Fruit fly (Drosophila melanogaster) whole organism, embryonic: ENCODE results near the gene CG13658.

Source experiments
- Ada2b ChIP-seq: fragments of 200-800 bp; sonication (Bioruptor generic); IDR thresholded peaks from 2 replicates; pipeline ENCODE4 v1.3.6; 2022; ENCODE audit warnings: missing biosample characterization, missing genetic modification characterization
- Awh ChIP-seq: fragments of 200-800 bp; sonication (Bioruptor generic); IDR thresholded peaks from 2 replicates; pipeline ENCODE4, ENCODE4 v1.3.6; 2022; ENCODE audit warnings: missing biosample characterization, missing genetic modification characterization
- CG10209 ChIP-seq: fragments of 200-800 bp; sonication (Bioruptor generic); optimal IDR thresholded peaks from 3 replicates; lab custom pipeline; 2017; ENCODE audit warnings: missing biosample characterization, mild to moderate bottlenecking, missing genetic modification characterization, missing genetic modification reagents
- CG10543 ChIP-seq: fragments of 200-800 bp; sonication (Bioruptor generic); optimal IDR thresholded peaks from 3 replicates; lab custom pipeline; 2017; ENCODE audit warnings: missing biosample characterization, mild to moderate bottlenecking, missing genetic modification characterization, moderate library complexity
- CG10654 ChIP-seq: fragments of 200-800 bp; sonication (Bioruptor generic); optimal IDR thresholded peaks from 2 replicates; lab custom pipeline; 2016; ENCODE audit warnings: missing biosample characterization, missing genetic modification characterization
- CG11560 ChIP-seq: fragments of 200-800 bp; sonication (Bioruptor generic); IDR thresholded peaks from 3 replicates; pipeline ENCODE4 v1.3.6; 2022; ENCODE audit warnings: missing biosample characterization, missing genetic modification characterization
- CG14014 ChIP-seq: fragments of 200-800 bp; sonication (Bioruptor generic); IDR thresholded peaks from 2 replicates; pipeline ENCODE4 v1.3.6; 2022; ENCODE audit warnings: missing biosample characterization, missing genetic modification characterization
- CG14860 ChIP-seq: fragments of 200-800 bp; sonication (Bioruptor generic); IDR thresholded peaks from 3 replicates; pipeline ENCODE4 v1.3.6; 2022; ENCODE audit warnings: missing biosample characterization, missing genetic modification characterization; ENCODE audit not compliant: partially characterized antibody
- CG1602 ChIP-seq: fragments of 200-800 bp; sonication (Bioruptor generic); optimal IDR thresholded peaks from 3 replicates; lab custom pipeline; 2016; ENCODE audit warnings: missing biosample characterization, missing genetic modification characterization
- CG17186 ChIP-seq: fragments of 200-800 bp; sonication (Bioruptor generic); optimal IDR thresholded peaks from 3 replicates; lab custom pipeline; 2017; ENCODE audit warnings: missing biosample characterization, missing genetic modification reagents, missing genetic modification characterization
- CG17328 ChIP-seq: fragments of 200-800 bp; sonication (Bioruptor generic); IDR thresholded peaks from 2 replicates; pipeline ENCODE4 v1.3.6; 2022; ENCODE audit warnings: missing biosample characterization, missing genetic modification characterization
- CG18262 ChIP-seq: fragments of 200-800 bp; optimal IDR thresholded peaks from 3 replicates; lab custom pipeline; 2019; ENCODE audit warnings: missing biosample characterization, mild to moderate bottlenecking, missing genetic modification characterization, moderate library complexity
- CG18476 ChIP-seq: fragments of 200-800 bp; sonication (Bioruptor generic); optimal IDR thresholded peaks from 2 replicates; lab custom pipeline; 2016; ENCODE audit warnings: missing biosample characterization, mild to moderate bottlenecking, missing genetic modification characterization
- CG34422 ChIP-seq: fragments of 200-800 bp; sonication (Bioruptor generic); IDR thresholded peaks from 3 replicates; pipeline ENCODE4 v1.3.6; 2022; ENCODE audit warnings: missing biosample characterization, missing genetic modification characterization
- CG3995 ChIP-seq: fragments of 200-800 bp; sonication (Bioruptor generic); optimal IDR thresholded peaks from 3 replicates; lab custom pipeline; 2016; ENCODE audit warnings: missing biosample characterization, missing genetic modification characterization
- CG42726 ChIP-seq: fragments of 200-800 bp; sonication (Bioruptor generic); IDR thresholded peaks from 2 replicates; pipeline ENCODE4 v1.3.6; 2022; ENCODE audit warnings: missing biosample characterization, missing genetic modification characterization; ENCODE audit not compliant: partially characterized antibody
- CG4328 ChIP-seq: fragments of 200-800 bp; sonication (Bioruptor generic); optimal IDR thresholded peaks from 3 replicates; lab custom pipeline; 2017; ENCODE audit warnings: missing biosample characterization, missing genetic modification reagents, missing genetic modification characterization
- Dad ChIP-seq: fragments of 200-800 bp; sonication (Bioruptor generic); optimal IDR thresholded peaks from 3 replicates; lab custom pipeline; 2016; ENCODE audit warnings: missing biosample characterization, missing genetic modification characterization
- Deaf1 ChIP-seq: fragments of 200-800 bp; optimal IDR thresholded peaks from 3 replicates; lab custom pipeline; 2019; ENCODE audit warnings: missing biosample characterization, mild to moderate bottlenecking, missing genetic modification characterization, moderate library complexity
- Dip3 ChIP-seq: fragments of 200-800 bp; sonication (Bioruptor generic); optimal IDR thresholded peaks from 3 replicates; lab custom pipeline; 2016; ENCODE audit warnings: missing biosample characterization, missing genetic modification characterization
- Dll ChIP-seq: fragments of 200-800 bp; sonication (Bioruptor generic); IDR thresholded peaks from 4 replicates; pipeline ENCODE4 v1.3.6; 2022; ENCODE audit warnings: missing biosample characterization, missing genetic modification characterization; ENCODE audit not compliant: partially characterized antibody
- Dref ChIP-seq: fragments of 200-800 bp; sonication (Bioruptor generic); IDR thresholded peaks from 2 replicates; pipeline ENCODE4 v1.3.6; 2022; ENCODE audit warnings: missing biosample characterization, missing genetic modification characterization
- HLH4C ChIP-seq: fragments of 200-800 bp; sonication (Bioruptor generic); IDR thresholded peaks from 3 replicates; pipeline ENCODE4 v1.3.6; 2022; ENCODE audit warnings: missing biosample characterization, missing genetic modification characterization; ENCODE audit not compliant: partially characterized antibody
- MESR4 ChIP-seq: fragments of 200-800 bp; sonication (Bioruptor generic); optimal IDR thresholded peaks from 2 replicates; lab custom pipeline; 2018; ENCODE audit warnings: missing biosample characterization, mild to moderate bottlenecking, missing genetic modification characterization, moderate library complexity
- Nf-YC ChIP-seq: fragments of 200-800 bp; optimal IDR thresholded peaks from 3 replicates; lab custom pipeline; 2019; ENCODE audit warnings: missing biosample characterization, mild to moderate bottlenecking, missing genetic modification characterization, moderate library complexity
- Opbp ChIP-seq: fragments of 200-800 bp; sonication (Bioruptor generic); IDR thresholded peaks from 3 replicates; pipeline ENCODE4 v1.3.6; 2022; ENCODE audit warnings: missing biosample characterization, missing genetic modification characterization; ENCODE audit not compliant: partially characterized antibody
- Sin3A ChIP-seq: fragments of >200 bp; optimal IDR thresholded peaks from 2 replicates; lab custom pipeline; 2018
- TFAM ChIP-seq: fragments of 200-800 bp; sonication (Bioruptor generic); optimal IDR thresholded peaks from 2 replicates; lab custom pipeline; 2017; ENCODE audit warnings: missing biosample characterization, missing genetic modification characterization, inconsistent platforms
- bbx ChIP-seq: fragments of 200-800 bp; sonication (Bioruptor generic); IDR thresholded peaks from 2 replicates; pipeline ENCODE4 v1.3.6; 2022; ENCODE audit warnings: missing biosample characterization, missing genetic modification characterization; ENCODE audit not compliant: partially characterized antibody
- cg ChIP-seq: fragments of 200-800 bp; sonication (Bioruptor generic); optimal IDR thresholded peaks from 3 replicates; lab custom pipeline; 2019; ENCODE audit warnings: missing biosample characterization, mild to moderate bottlenecking, missing genetic modification characterization, moderate library complexity
- chinmo ChIP-seq: fragments of 200-800 bp; sonication (Bioruptor generic); IDR thresholded peaks from 4 replicates; pipeline ENCODE4 v1.3.6; 2022; ENCODE audit warnings: missing biosample characterization, missing genetic modification characterization; ENCODE audit not compliant: partially characterized antibody
- danr ChIP-seq: fragments of 200-800 bp; sonication (Bioruptor generic); IDR thresholded peaks from 2 replicates; pipeline ENCODE4 v1.3.6; 2022; ENCODE audit warnings: missing biosample characterization, missing genetic modification characterization
- dati ChIP-seq: fragments of 200-800 bp; sonication (Bioruptor generic); IDR thresholded peaks from 2 replicates; pipeline ENCODE4 v1.3.6; 2022; ENCODE audit warnings: missing biosample characterization, missing genetic modification characterization
- dpn ChIP-seq, 2 experiments: fragments of 200-800 bp; sonication (Bioruptor generic); optimal IDR thresholded peaks; 3 replicates each; lab custom pipeline; 2016; ENCODE audit warnings: missing biosample characterization in 2 of 2, missing genetic modification characterization in 2 of 2
- fru ChIP-seq: fragments of >200 bp; optimal IDR thresholded peaks from 2 replicates; lab custom pipeline; 2017
- gcm2 ChIP-seq: fragments of 200-800 bp; sonication (Bioruptor generic); optimal IDR thresholded peaks from 2 replicates; lab custom pipeline; 2016; ENCODE audit warnings: missing biosample characterization, missing genetic modification characterization
- gro ChIP-seq: fragments of 200-800 bp; sonication (Bioruptor generic); optimal IDR thresholded peaks from 2 replicates; lab custom pipeline; 2016; ENCODE audit warnings: missing biosample characterization, missing genetic modification characterization
- knrl ChIP-seq: fragments of 200-800 bp; sonication (Bioruptor generic); IDR thresholded peaks from 3 replicates; pipeline ENCODE4 v1.3.6; 2022; ENCODE audit warnings: missing biosample characterization, missing genetic modification characterization; ENCODE audit not compliant: partially characterized antibody
- mld ChIP-seq: fragments of 200-800 bp; sonication (Bioruptor generic); IDR thresholded peaks from 3 replicates; pipeline ENCODE4 v1.3.6; 2022; ENCODE audit warnings: missing biosample characterization, missing genetic modification characterization; ENCODE audit not compliant: partially characterized antibody
- nmo ChIP-seq: fragments of 200-800 bp; sonication (Bioruptor generic); optimal IDR thresholded peaks from 2 replicates; lab custom pipeline; 2018; ENCODE audit warnings: missing biosample characterization, mild to moderate bottlenecking, missing genetic modification characterization, moderate library complexity
- run ChIP-seq: fragments of 200-800 bp; sonication (Bioruptor generic); optimal IDR thresholded peaks from 3 replicates; lab custom pipeline; 2018; ENCODE audit warnings: missing biosample characterization, mild to moderate bottlenecking, missing genetic modification characterization
- sd ChIP-seq: fragments of 200-800 bp; sonication (Bioruptor generic); optimal IDR thresholded peaks from 3 replicates; lab custom pipeline; 2018; ENCODE audit warnings: missing biosample characterization, mild to moderate bottlenecking, missing genetic modification characterization, moderate library complexity
- slou ChIP-seq: fragments of 200-800 bp; sonication (Bioruptor generic); optimal IDR thresholded peaks from 3 replicates; lab custom pipeline; 2016; ENCODE audit warnings: missing biosample characterization, missing genetic modification characterization
- sna ChIP-seq: fragments of 200-800 bp; sonication (Bioruptor generic); IDR thresholded peaks from 2 replicates; pipeline ENCODE4 v1.3.6; 2022; ENCODE audit warnings: missing biosample characterization, missing genetic modification characterization; ENCODE audit not compliant: partially characterized antibody
- sqz ChIP-seq: fragments of 200-800 bp; sonication (Bioruptor generic); optimal IDR thresholded peaks from 3 replicates; lab custom pipeline; 2018; ENCODE audit warnings: missing biosample characterization, mild to moderate bottlenecking, missing genetic modification characterization
- sr ChIP-seq: fragments of 200-800 bp; sonication (Bioruptor generic); IDR thresholded peaks from 3 replicates; pipeline ENCODE4 v1.3.6; 2022; ENCODE audit warnings: missing biosample characterization, missing genetic modification characterization
- stwl ChIP-seq: fragments of 200-800 bp; sonication (Bioruptor generic); optimal IDR thresholded peaks from 3 replicates; lab custom pipeline; 2018; ENCODE audit warnings: missing biosample characterization, mild to moderate bottlenecking, missing genetic modification characterization, moderate library complexity
- tna ChIP-seq: fragments of 200-800 bp; sonication (Bioruptor generic); IDR thresholded peaks from 2 replicates; pipeline ENCODE4 v1.3.6; 2022; ENCODE audit warnings: missing biosample characterization, missing genetic modification characterization; ENCODE audit not compliant: partially characterized antibody
- zfh1 ChIP-seq: fragments of 200-800 bp; sonication (Bioruptor generic); IDR thresholded peaks from 3 replicates; pipeline ENCODE4 v1.3.6; 2022; ENCODE audit warnings: missing biosample characterization, missing genetic modification characterization

Gene CG13658

DNA sequence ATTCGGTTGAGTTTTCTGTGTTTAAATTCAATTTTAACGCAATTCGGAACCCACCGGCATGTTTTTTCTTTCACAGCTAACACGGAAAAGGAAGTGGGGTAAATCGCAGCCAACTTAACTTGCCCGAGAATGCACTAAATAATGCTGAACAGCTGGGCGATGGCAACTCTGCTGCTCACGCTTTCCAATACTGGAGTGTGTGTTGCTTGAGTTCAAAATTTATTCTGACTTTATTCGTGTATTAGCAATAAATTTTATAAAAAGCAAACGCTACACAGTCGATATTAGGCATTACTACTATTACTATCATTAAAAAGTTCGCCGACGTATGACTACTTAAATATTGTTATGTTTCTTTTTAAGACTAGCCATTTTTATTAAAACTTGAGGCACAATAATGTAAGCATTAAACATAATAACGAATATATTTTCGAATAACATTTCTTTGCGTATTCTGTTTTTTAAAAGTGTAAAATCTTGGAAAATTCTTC, 39.9 kb upstream of the CG13658 start, which contains the start of the genes RpS27 and Nup37 (continued):
- TF ChIP-seq sd (tag; lab: Kevin White, UChicago) (peak; percentile 83), gcm2 (GFP tag; lab: Kevin White, UChicago) (peak; percentile 98), Dad (GFP tag; lab: Kevin White, UChicago) (peak; percentile 99), TFAM (GFP tag; lab: Kevin White, UChicago) (peak; percentile 93), CG17328 (peak; percentile 98), gro (peak; percentile 97), Deaf1 (tag; lab: Kevin White, UChicago) (peak; percentile 69), danr (peak; percentile 82), Dref (peak; percentile 59), CG11560 (tag; lab: Robert Waterston, UW) (peak; percentile 89), Awh (peak; percentile 98), fru (no peak), stwl (tag; lab: Kevin White, UChicago) (peak; percentile 95), slou (GFP tag; lab: Kevin White, UChicago) (peak; percentile 97), CG14860 (no peak), run (peak; percentile 90), Dip3 (GFP tag; lab: Kevin White, UChicago) (peak; percentile 98), dati (GFP tag; lab: Robert Waterston, UW) (peak; percentile 96), sna (no peak), Ada2b (peak; percentile 87), cg (no peak), CG18476 (GFP tag; lab: Kevin White, UChicago) (peak; percentile 93), Opbp (GFP tag; lab: Robert Waterston, UW) (peak; percentile 100), MESR4 (GFP tag; lab: Kevin White, UChicago) (peak; percentile 99), CG1602 (GFP tag; lab: Kevin White, UChicago) (peak; percentile 95), CG10654 (peak; percentile 99), sr (GFP tag; lab: Robert Waterston, UW) (peak; percentile 98), dpn (GFP tag; optimal IDR thresholded peaks at IDR 0.05; lab: Kevin White, UChicago) (peak; percentile 95 to 99), nmo (GFP tag; lab: Kevin White, UChicago) (peak; percentile 97), CG34422 (GFP tag; lab: Robert Waterston, UW) (peak; percentile 97), CG10209 (GFP tag; lab: Kevin White, UChicago) (peak; percentile 99), CG4328 (GFP tag; lab: Kevin White, UChicago) (peak; percentile 99)

DNA sequence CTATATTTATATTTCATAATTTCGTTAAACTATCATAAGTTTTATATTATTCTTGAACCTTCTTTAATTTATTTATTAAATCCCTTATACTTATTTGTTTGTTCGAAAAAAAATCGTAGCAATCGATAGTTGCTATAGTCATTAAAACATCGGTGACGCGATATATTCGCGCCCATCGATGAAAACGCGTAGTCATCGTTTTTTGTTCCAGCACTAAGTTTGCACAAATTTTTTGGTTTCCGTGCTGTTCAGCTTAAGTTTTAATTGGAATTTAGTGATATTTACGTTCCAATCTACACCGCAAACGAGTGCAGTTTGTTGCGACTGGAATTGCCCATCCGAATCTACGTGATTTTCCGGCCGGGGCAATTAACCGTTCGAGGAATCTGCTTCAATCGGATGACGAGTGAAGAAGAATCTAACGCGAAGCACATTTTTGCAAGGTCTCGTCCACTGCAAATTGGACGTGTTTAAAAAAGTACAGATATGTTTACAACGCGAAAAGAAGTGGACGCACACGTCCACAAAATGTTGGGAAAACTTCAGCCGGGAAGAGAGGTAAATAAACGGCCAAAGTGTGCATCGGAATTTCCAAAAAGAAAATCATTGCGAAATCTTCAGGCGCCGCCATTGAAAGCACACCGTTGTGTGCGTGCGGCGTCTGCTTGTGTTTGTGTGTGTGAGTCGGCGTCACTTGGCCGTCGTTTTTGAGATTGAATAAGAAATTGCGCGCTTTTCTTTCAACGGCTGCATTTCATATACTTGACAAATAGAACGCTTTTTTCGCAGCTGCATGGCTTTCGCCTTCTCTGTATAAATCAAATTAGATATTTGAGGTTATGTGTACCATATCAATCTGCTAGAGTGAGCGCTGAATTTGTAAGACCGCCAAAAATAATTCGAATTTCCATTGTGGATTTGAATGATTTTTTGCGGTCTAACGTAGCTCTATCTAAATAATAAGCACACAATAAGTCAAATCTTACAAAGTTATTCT, 37.8 kb upstream of the CG13658 start, which contains the start of gene Nup358:
Nup358 (plus strand) TSS at position 204 of the 997 bp plus-strand sequence.
- TF ChIP-seq Opbp (GFP tag; lab: Robert Waterston, UW) (peak; percentile 99), knrl (peak; percentile 98), mld (GFP tag; lab: Robert Waterston, UW) (peak; percentile 97), CG17186 (GFP tag; lab: Kevin White, UChicago) (peak; percentile 58), Sin3A (peak; percentile 75), CG14014 (no peak), tna (GFP tag; lab: Robert Waterston, UW) (peak; percentile 98), CG18262 (peak; percentile 25), chinmo (GFP tag; lab: Robert Waterston, UW) (peak; percentile 98), CG42726 (GFP tag; lab: Robert Waterston, UW) (peak; percentile 99), zfh1 (GFP tag; lab: Robert Waterston, UW) (no peak), sqz (GFP tag; lab: Kevin White, UChicago) (peak; percentile 80), Dll (GFP tag; lab: Robert Waterston, UW) (peak; percentile 96), Nf-YC (tag; lab: Kevin White, UChicago) (peak; percentile 11), HLH4C (GFP tag; lab: Robert Waterston, UW) (peak; percentile 99), CG10543 (peak; percentile 14), bbx (GFP tag; lab: Robert Waterston, UW) (peak; percentile 99), CG3995 (GFP tag; lab: Kevin White, UChicago) (peak; percentile 53)
